Fruit fly (Drosophila melanogaster): Measurements from ENCODE around the gene Ama.

The Ama gene

dm6 chr3R:6791189-6791886 is 28.9 kb downstream of the Ama start, which contains the start of gene Dfd (continued):
- TF ChIP-seq ato (GFP tag; IDR thresholded peaks at IDR 0.05; ENCODE audit: partially characterized antibody) (peak; percentile 53), CG10267 (tag; optimal IDR thresholded peaks at IDR 0.05) (peak; percentile 54), CG3838 (GFP tag; optimal IDR thresholded peaks at IDR 0.05) (no peak), CG6175 (GFP tag; IDR thresholded peaks at IDR 0.05) (no peak), Drgx (GFP tag; IDR thresholded peaks at IDR 0.05) (no peak), Xbp1 (GFP tag; optimal IDR thresholded peaks at IDR 0.05) (peak; percentile 33), fd96Cb (tag; optimal IDR thresholded peaks at IDR 0.05) (peak; percentile 47), E2f2 (GFP tag; IDR thresholded peaks at IDR 0.05) (no peak), Tbp (GFP tag; optimal IDR thresholded peaks at IDR 0.05) (no peak), Xrp1 (GFP tag; IDR thresholded peaks at IDR 0.05) (peak; percentile 62; the same call in 1 of the 2 replicates), bigmax (GFP tag; optimal IDR thresholded peaks at IDR 0.05) (no peak), CG4328 (GFP tag; optimal IDR thresholded peaks at IDR 0.05) (no peak), HLH54F (GFP tag; optimal IDR thresholded peaks at IDR 0.05) (no peak), CG8924 (tag; optimal IDR thresholded peaks at IDR 0.05) (peak; percentile 1), Med (GFP tag) (no peak), rib (GFP tag; IDR thresholded peaks at IDR 0.05) (no peak), CG17802 (tag; optimal IDR thresholded peaks at IDR 0.05) (peak; percentile 2), grau (tag; optimal IDR thresholded peaks at IDR 0.05) (peak; percentile 70), CG6765 (GFP tag; optimal IDR thresholded peaks at IDR 0.05) (no peak), slou (GFP tag; optimal IDR thresholded peaks at IDR 0.05) (no peak), CG10565 (GFP tag; optimal IDR thresholded peaks at IDR 0.05) (no peak), gcm (GFP tag; optimal IDR thresholded peaks at IDR 0.05) (peak; percentile 52), knrl (GFP tag; IDR thresholded peaks at IDR 0.05; ENCODE audit: partially characterized antibody) (0 out of 3 replicates have a peak, but pooled peaks have one; percentile 41), bcd (GFP tag; optimal IDR thresholded peaks at IDR 0.05) (peak; percentile 55), CG11093 (GFP tag; IDR thresholded peaks at IDR 0.05) (no peak), NC2β (GFP tag; optimal IDR thresholded peaks at IDR 0.05) (no peak), CG6854 (GFP tag; optimal IDR thresholded peaks at IDR 0.05) (no peak), Jarid2 (GFP tag; optimal IDR thresholded peaks at IDR 0.05) (peak; percentile 34), CrebB (tag; optimal IDR thresholded peaks at IDR 0.05) (peak; percentile 8), so (GFP tag; IDR thresholded peaks at IDR 0.05) (0 out of 3 replicates have a peak, but pooled peaks have one; percentile 14), insv (GFP tag; optimal IDR thresholded peaks at IDR 0.05) (no peak), odd (GFP tag; optimal IDR thresholded peaks at IDR 0.05) (no peak), zen2 (GFP tag; IDR thresholded peaks at IDR 0.05; ENCODE audit: partially characterized antibody) (no peak; the same call in 2 of the 3 replicates), CG17186 (GFP tag; optimal IDR thresholded peaks at IDR 0.05) (no peak), fru (optimal IDR thresholded peaks at IDR 0.05) (no peak), org-1 (GFP tag; optimal IDR thresholded peaks at IDR 0.05) (no peak), Mrtf (GFP tag; IDR thresholded peaks at IDR 0.05) (no peak), sens (GFP tag) (peak; percentile 72), cad (GFP tag; optimal IDR thresholded peaks at IDR 0.05) (peak; percentile 37), CG4360 (GFP tag; IDR thresholded peaks at IDR 0.05) (0 out of 2 replicates have a peak, but pooled peaks have one; percentile 21), H15 (GFP tag; IDR thresholded peaks at IDR 0.05) (no peak), CkIIα-i1 (GFP tag; IDR thresholded peaks at IDR 0.05) (no peak), da (GFP tag; optimal IDR thresholded peaks at IDR 0.05) (no peak), zfh1 (GFP tag; IDR thresholded peaks at IDR 0.05) (peak; percentile 29; the same call in 1 of the 3 replicates), CG12219 (GFP tag; optimal IDR thresholded peaks at IDR 0.05) (no peak), cg (GFP tag; optimal IDR thresholded peaks at IDR 0.05) (peak; percentile 88), Six4 (GFP tag; optimal IDR thresholded peaks at IDR 0.05) (peak; percentile 38), stwl (tag; optimal IDR thresholded peaks at IDR 0.05) (no peak), CG4854 (GFP tag; optimal IDR thresholded peaks at IDR 0.05) (no peak), CG6813 (GFP tag; optimal IDR thresholded peaks at IDR 0.05) (peak; percentile 24)

Data from whole organism, embryonic.